Fruit fly (Drosophila melanogaster): ENCODE measurements around the gene Mob2.

Gene Mob2

dm6 chr3L:11554338-11554737, 7.7 kb downstream of the Mob2 start (continued):
- TF ChIP-seq CG8924 (tag; optimal IDR thresholded peaks at IDR 0.05) = peak; percentile 93
- peak; percentile 57 to 78 for TF ChIP-seq Pdp1 (GFP tag; optimal IDR thresholded peaks at IDR 0.05)
- no peak for TF ChIP-seq gfzf (GFP tag; optimal IDR thresholded peaks at IDR 0.05)
- TF ChIP-seq da (GFP tag; optimal IDR thresholded peaks at IDR 0.05) = peak; percentile 58
- peak; percentile 63 for TF ChIP-seq HHEX (GFP tag; optimal IDR thresholded peaks at IDR 0.05)
- no peak for TF ChIP-seq hb (GFP tag; IDR thresholded peaks at IDR 0.05; ENCODE audit: partially characterized antibody)
- TF ChIP-seq CG15073 (GFP tag; optimal IDR thresholded peaks at IDR 0.05) = no peak
- TF ChIP-seq fd3F (GFP tag; optimal IDR thresholded peaks at IDR 0.05) = no peak
- 0 out of 3 replicates have a peak, but pooled peaks have one; percentile 49 for TF ChIP-seq CG3726 (GFP tag; IDR thresholded peaks at IDR 0.05)
- peak; percentile 40 for TF ChIP-seq pros (GFP tag; optimal IDR thresholded peaks at IDR 0.05)
- peak; percentile 79 for TF ChIP-seq croc (GFP tag; conservative IDR thresholded peaks at IDR 0.05)
- peak; percentile 78 for TF ChIP-seq tap (tag; optimal IDR thresholded peaks at IDR 0.05)
- TF ChIP-seq CrebB (tag; optimal IDR thresholded peaks at IDR 0.05) = peak; percentile 40
- peak; percentile 85 for TF ChIP-seq CoRest (tag; optimal IDR thresholded peaks at IDR 0.05)
- peak; percentile 83 to 90 for TF ChIP-seq chif (GFP tag; optimal IDR thresholded peaks at IDR 0.05)
- TF ChIP-seq CG9437 (GFP tag; optimal IDR thresholded peaks at IDR 0.05) = peak; percentile 59
- TF ChIP-seq CG16779 (GFP tag; IDR thresholded peaks at IDR 0.05) = no peak
- no peak for TF ChIP-seq zfh2 (GFP tag; optimal IDR thresholded peaks at IDR 0.05)
- TF ChIP-seq HLH3B (GFP tag; IDR thresholded peaks at IDR 0.05) = peak; percentile 69
- peak; percentile 89 for TF ChIP-seq nmo (GFP tag; optimal IDR thresholded peaks at IDR 0.05)
- TF ChIP-seq danr (GFP tag; IDR thresholded peaks at IDR 0.05) = peak; percentile 69; the same call in 1 of the 2 replicates
- TF ChIP-seq stc (GFP tag; IDR thresholded peaks at IDR 0.05) = peak; percentile 56; the same call in 1 of the 2 replicates
- no peak for TF ChIP-seq wor (GFP tag; IDR thresholded peaks at IDR 0.05)
- no peak for TF ChIP-seq usp (GFP tag; optimal IDR thresholded peaks at IDR 0.05)
- peak; percentile 72 for TF ChIP-seq lmd (GFP tag; IDR thresholded peaks at IDR 0.05)
- no peak for TF ChIP-seq Neu2 (GFP tag; optimal IDR thresholded peaks at IDR 0.05; ENCODE audit: borderline replicate concordance)
- peak; percentile 91 for TF ChIP-seq phol (tag; optimal IDR thresholded peaks at IDR 0.05)
- TF ChIP-seq lab (GFP tag; optimal IDR thresholded peaks at IDR 0.05) = peak; percentile 71
- peak in 1 of 3 experiments; percentile 96 for TF ChIP-seq lola (GFP tag; optimal IDR thresholded peaks at IDR 0.05)
- peak; percentile 63; the same call in 1 of the 3 replicates for TF ChIP-seq CG11456 (GFP tag; IDR thresholded peaks at IDR 0.05)
- TF ChIP-seq CG17912 (GFP tag; optimal IDR thresholded peaks at IDR 0.05) = no peak
- peak; percentile 68; the same call in 1 of the 3 replicates for TF ChIP-seq ase (GFP tag; IDR thresholded peaks at IDR 0.05)
- TF ChIP-seq CG32532 (GFP tag; IDR thresholded peaks at IDR 0.05) = peak; percentile 56; the same call in 1 of the 2 replicates
- TF ChIP-seq HmgD (GFP tag; optimal IDR thresholded peaks at IDR 0.05) = no peak
- no peak for TF ChIP-seq pzg (GFP tag; optimal IDR thresholded peaks at IDR 0.05)
- TF ChIP-seq Gug (GFP tag; IDR thresholded peaks at IDR 0.05) = peak; percentile 63; the same call in 3 of the 4 replicates
- no peak for TF ChIP-seq HLHmδ (GFP tag; optimal IDR thresholded peaks at IDR 0.05)
- peak; percentile 56 for TF ChIP-seq CG5180 (GFP tag; optimal IDR thresholded peaks at IDR 0.05)
- peak; percentile 63; the same call in 1 of the 2 replicates for TF ChIP-seq aop (GFP tag; IDR thresholded peaks at IDR 0.05)
- TF ChIP-seq CG33557 (GFP tag; optimal IDR thresholded peaks at IDR 0.05) = peak; percentile 94
- peak; percentile 51 for TF ChIP-seq Meics (GFP tag; optimal IDR thresholded peaks at IDR 0.05)
- TF ChIP-seq CG30431 (GFP tag; optimal IDR thresholded peaks at IDR 0.05) = peak; percentile 80
- no peak for TF ChIP-seq CG2199 (GFP tag; IDR thresholded peaks at IDR 0.05)
- peak; percentile 89 for TF ChIP-seq ci (GFP tag; IDR thresholded peaks at IDR 0.05)
- peak; percentile 90 for TF ChIP-seq CG12391 (tag; optimal IDR thresholded peaks at IDR 0.05)
- TF ChIP-seq CG1647 (GFP tag; optimal IDR thresholded peaks at IDR 0.05) = peak; percentile 39
- TF ChIP-seq E2f1 (GFP tag; IDR thresholded peaks at IDR 0.05) = peak; percentile 76
- peak; percentile 88 for TF ChIP-seq otp (GFP tag; IDR thresholded peaks at IDR 0.05)
- TF ChIP-seq CHES-1-like (GFP tag; optimal IDR thresholded peaks at IDR 0.05) = peak; percentile 59
- TF ChIP-seq tx (GFP tag; optimal IDR thresholded peaks at IDR 0.05) = peak; percentile 56

Data from whole organism, embryonic.